In the genomic region with DNA sequence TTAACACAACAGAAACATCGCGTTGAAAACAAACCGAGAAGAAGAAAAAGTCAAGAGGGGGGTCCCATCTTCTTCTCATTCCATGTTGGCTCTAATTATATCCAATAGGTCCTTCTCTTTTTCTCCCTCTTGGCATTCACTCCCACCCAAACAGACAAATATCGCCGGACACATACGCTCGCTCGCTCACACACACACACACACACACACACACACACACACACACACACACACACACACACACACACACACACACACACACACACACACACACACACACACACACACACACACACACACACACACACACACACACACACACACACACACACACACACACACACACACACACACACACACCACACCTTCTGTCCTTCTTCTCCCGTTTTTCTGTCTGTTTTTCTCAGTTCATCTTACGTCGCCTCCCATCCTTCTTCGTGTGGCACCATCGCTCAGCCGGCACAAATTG, we compare ENCODE assay signal across 1 worm cellular context.
TF ChIP-seq lines count a peak whose summit lies in the region.

A gene (plus strand): TSS at position 360 of the 469 bp plus-strand sequence.

TF ChIP-seq in whole organism, L1 larva, 84 proteins besides CTCF, POLR2A, EP300 and RAD21 (continued from another document):
- TF ChIP-seq lir-3 (tag; optimal IDR thresholded peaks at IDR 0.05; lab: Kevin White, UChicago; ENCODE audit: poor library complexity) (peak; percentile 24), fkh-4 (tag; optimal IDR thresholded peaks at IDR 0.05; lab: Kevin White, UChicago; ENCODE audit: borderline replicate concordance) (peak; percentile 50), nhr-19 (GFP tag; conservative IDR thresholded peaks at IDR 0.05; lab: Robert Waterston, UW) (peak; percentile 75), nhr-20 (tag; optimal IDR thresholded peaks at IDR 0.05; lab: Kevin White, UChicago) (peak; percentile 27), unc-86 (tag; optimal IDR thresholded peaks at IDR 0.05; lab: Kevin White, UChicago) (peak; percentile 90), snu-23 (GFP tag; optimal IDR thresholded peaks at IDR 0.05; lab: Kevin White, UChicago) (peak; percentile 38), ztf-4 (tag; optimal IDR thresholded peaks at IDR 0.05; lab: Kevin White, UChicago) (peak; percentile 55), nhr-85 (tag; lab: Kevin White, UChicago) (peak; percentile 99), ztf-11 (tag; optimal IDR thresholded peaks at IDR 0.05; lab: Kevin White, UChicago) (peak in 1 of 2 experiments; percentile 76), vab-15 (tag; optimal IDR thresholded peaks at IDR 0.05; lab: Kevin White, UChicago) (peak; percentile 70), sup-37 (GFP tag; optimal IDR thresholded peaks at IDR 0.05; lab: Kevin White, UChicago) (peak; percentile 81), ceh-8 (GFP tag; optimal IDR thresholded peaks at IDR 0.05; lab: Kevin White, UChicago) (peak; percentile 95), lin-13 (GFP tag; optimal IDR thresholded peaks at IDR 0.05; lab: Kevin White, UChicago) (peak; percentile 38), nhr-47 (tag; optimal IDR thresholded peaks at IDR 0.05; lab: Kevin White, UChicago) (peak; percentile 89), irx-1 (tag; optimal IDR thresholded peaks at IDR 0.05; lab: Kevin White, UChicago) (peak; percentile 76), dsc-1 (tag; optimal IDR thresholded peaks at IDR 0.05; lab: Kevin White, UChicago) (peak; percentile 68), lin-14 (GFP tag; optimal IDR thresholded peaks at IDR 0.05; lab: Kevin White, UChicago) (peak; percentile 98), pax-3 (tag; optimal IDR thresholded peaks at IDR 0.05; lab: Kevin White, UChicago) (peak; percentile 92)
